Fruit fly (Drosophila melanogaster): ENCODE data around the gene Es2.

Gene Es2

DNA sequence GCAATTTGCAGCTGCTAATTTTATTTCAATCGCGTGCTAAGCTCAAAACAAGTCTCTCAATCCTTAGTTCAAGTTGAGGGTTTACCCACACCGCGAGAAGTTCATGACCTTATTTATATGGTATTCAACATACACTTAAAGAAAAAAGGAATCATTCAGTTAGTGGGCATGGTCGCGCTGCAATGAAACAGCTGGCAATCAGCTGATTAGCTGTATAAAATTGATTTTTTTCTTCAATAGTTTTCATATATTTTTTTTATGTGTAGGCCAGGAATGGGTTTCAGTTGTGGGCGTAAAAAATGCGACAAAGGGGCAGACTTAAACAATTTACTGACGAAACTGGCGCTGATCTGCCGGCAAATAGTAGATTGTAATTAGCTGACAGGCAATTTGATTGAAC, 37.9 kb downstream of the Es2 start (continued):
- TF ChIP-seq Lim3 (GFP tag; IDR thresholded peaks at IDR 0.05) (no peak), sob (GFP tag; IDR thresholded peaks at IDR 0.05) (peak; percentile 24; the same call in 1 of the 2 replicates), NK7.1 (GFP tag; optimal IDR thresholded peaks at IDR 0.05) (no peak), CG31388 (GFP tag; optimal IDR thresholded peaks at IDR 0.05) (no peak), CG4820 (GFP tag; optimal IDR thresholded peaks at IDR 0.05) (peak; percentile 7), Tbp (GFP tag; optimal IDR thresholded peaks at IDR 0.05) (no peak), gfzf (GFP tag; optimal IDR thresholded peaks at IDR 0.05) (no peak), HLH54F (GFP tag; optimal IDR thresholded peaks at IDR 0.05) (peak; percentile 8), D19B (GFP tag; optimal IDR thresholded peaks at IDR 0.05) (no peak), tin (GFP tag; optimal IDR thresholded peaks at IDR 0.05) (no peak), jumu (GFP tag; optimal IDR thresholded peaks at IDR 0.05) (no peak), Rfx (GFP tag; IDR thresholded peaks at IDR 0.05) (peak; percentile 49), CG1024 (GFP tag; IDR thresholded peaks at IDR 0.05) (peak; percentile 31; the same call in 1 of the 2 replicates), CG9817 (tag; optimal IDR thresholded peaks at IDR 0.05) (no peak), CG8388 (GFP tag; optimal IDR thresholded peaks at IDR 0.05) (no peak), pan (optimal IDR thresholded peaks at IDR 0.05) (no peak), pan (GFP tag; optimal IDR thresholded peaks at IDR 0.05 in 1 of 2, IDR thresholded peaks at IDR 0.05 in 1 of 2) (peak in 1 of 2 experiments; percentile 34), Optix (GFP tag; IDR thresholded peaks at IDR 0.05) (no peak), Bteb2 (GFP tag; optimal IDR thresholded peaks at IDR 0.05) (no peak), CG3163 (GFP tag; optimal IDR thresholded peaks at IDR 0.05) (no peak), tna (GFP tag; IDR thresholded peaks at IDR 0.05; ENCODE audit: partially characterized antibody) (no peak), jing (GFP tag; optimal IDR thresholded peaks at IDR 0.05) (no peak), sisA (GFP tag; IDR thresholded peaks at IDR 0.05) (no peak), Nf-YA (GFP tag; IDR thresholded peaks at IDR 0.05) (peak; percentile 22; the same call in 1 of the 2 replicates), fd96Cb (tag; optimal IDR thresholded peaks at IDR 0.05) (peak; percentile 5), zf30C (GFP tag; optimal IDR thresholded peaks at IDR 0.05) (no peak), CG1647 (GFP tag; optimal IDR thresholded peaks at IDR 0.05) (peak; percentile 4), CG7839 (tag; optimal IDR thresholded peaks at IDR 0.05) (peak; percentile 4), CG17359 (tag; optimal IDR thresholded peaks at IDR 0.05) (peak; percentile 24), CG4404 (GFP tag; IDR thresholded peaks at IDR 0.05) (no peak), C15 (GFP tag; IDR thresholded peaks at IDR 0.05) (no peak), Gsc (GFP tag; IDR thresholded peaks at IDR 0.05) (no peak), Ets65A (GFP tag) (peak; percentile 74), CG11085 (GFP tag; IDR thresholded peaks at IDR 0.05) (0 out of 2 replicates have a peak, but pooled peaks have one; percentile 35), Med (GFP tag) (peak; percentile 81), Bgb (GFP tag; IDR thresholded peaks at IDR 0.05; ENCODE audit: partially characterized antibody) (no peak), row (GFP tag; IDR thresholded peaks at IDR 0.05) (peak; percentile 33; the same call in 1 of the 3 replicates), CG16863 (GFP tag; optimal IDR thresholded peaks at IDR 0.05) (no peak), bowl (GFP tag; IDR thresholded peaks at IDR 0.05) (no peak), Antp (GFP tag; optimal IDR thresholded peaks at IDR 0.05) (no peak), HLHmδ (GFP tag; optimal IDR thresholded peaks at IDR 0.05) (no peak), Lhr (GFP tag; optimal IDR thresholded peaks at IDR 0.05) (no peak), bigmax (GFP tag; optimal IDR thresholded peaks at IDR 0.05) (no peak), D19A (tag; optimal IDR thresholded peaks at IDR 0.05) (no peak), CG6854 (GFP tag; optimal IDR thresholded peaks at IDR 0.05) (no peak), dimm (GFP tag; IDR thresholded peaks at IDR 0.05) (no peak), E2f1 (GFP tag; IDR thresholded peaks at IDR 0.05) (0 out of 2 replicates have a peak, but pooled peaks have one; percentile 16), Doc3 (GFP tag; IDR thresholded peaks at IDR 0.05; ENCODE audit: partially characterized antibody) (no peak), CG5953 (GFP tag; IDR thresholded peaks at IDR 0.05) (no peak), gro (GFP tag; optimal IDR thresholded peaks at IDR 0.05) (no peak), pnt (GFP tag; optimal IDR thresholded peaks at IDR 0.05) (no peak), otp (GFP tag; IDR thresholded peaks at IDR 0.05) (no peak), scrt (GFP tag; optimal IDR thresholded peaks at IDR 0.05) (no peak)
